Fruit fly (Drosophila melanogaster): ENCODE measurements around the gene Cpr65Ea.

The Cpr65Ea gene

dm6 chr3L:7105693-7106092 lies 19.3 kb upstream of the Cpr65Ea start:
- TF ChIP-seq insv (optimal IDR thresholded peaks at IDR 0.05) (no peak), Myc (optimal IDR thresholded peaks at IDR 0.05) (no peak), psq (optimal IDR thresholded peaks at IDR 0.05) (no peak), ttk (optimal IDR thresholded peaks at IDR 0.05) (no peak)

dm6 chr3L:7104485-7104884 lies 18.1 kb upstream of the Cpr65Ea start:
- TF ChIP-seq Sin3A (optimal IDR thresholded peaks at IDR 0.05) = no peak
- TF ChIP-seq psq (optimal IDR thresholded peaks at IDR 0.05) = no peak
- TF ChIP-seq ttk (optimal IDR thresholded peaks at IDR 0.05) = no peak
- no peak for TF ChIP-seq Myc (optimal IDR thresholded peaks at IDR 0.05)
- TF ChIP-seq insv (optimal IDR thresholded peaks at IDR 0.05) = no peak
- no peak for TF ChIP-seq h (optimal IDR thresholded peaks at IDR 0.05)

- TF ChIP-seq psq (optimal IDR thresholded peaks at IDR 0.05) (no peak), h (optimal IDR thresholded peaks at IDR 0.05) (no peak), Sin3A (optimal IDR thresholded peaks at IDR 0.05) (no peak), Myc (optimal IDR thresholded peaks at IDR 0.05) (no peak), insv (optimal IDR thresholded peaks at IDR 0.05) (no peak), ttk (optimal IDR thresholded peaks at IDR 0.05) (no peak)
Measured at dm6 chr3L:7103941-7104340, 17.5 kb upstream of the Cpr65Ea start.

dm6 chr3L:7096530-7096929 lies 10.1 kb upstream of the Cpr65Ea start:
- no peak for TF ChIP-seq psq (optimal IDR thresholded peaks at IDR 0.05)
- TF ChIP-seq h (optimal IDR thresholded peaks at IDR 0.05) = no peak
- TF ChIP-seq insv (optimal IDR thresholded peaks at IDR 0.05) = no peak

- no peak for TF ChIP-seq psq (optimal IDR thresholded peaks at IDR 0.05)
- TF ChIP-seq Sin3A (optimal IDR thresholded peaks at IDR 0.05) = no peak
- no peak for TF ChIP-seq ttk (optimal IDR thresholded peaks at IDR 0.05)
- no peak for TF ChIP-seq h (optimal IDR thresholded peaks at IDR 0.05)
- no peak for TF ChIP-seq Myc (optimal IDR thresholded peaks at IDR 0.05)
- TF ChIP-seq insv (optimal IDR thresholded peaks at IDR 0.05) = no peak
Measured at dm6 chr3L:7094548-7095072, 8.2 kb upstream of the Cpr65Ea start, which contains the start of gene form3. Gene form3, plus strand, starts transcription at chr3L:7094818.

- no peak for TF ChIP-seq insv (optimal IDR thresholded peaks at IDR 0.05)
- no peak for TF ChIP-seq psq (optimal IDR thresholded peaks at IDR 0.05)
- TF ChIP-seq h (optimal IDR thresholded peaks at IDR 0.05) = no peak
- no peak for TF ChIP-seq ttk (optimal IDR thresholded peaks at IDR 0.05)
- no peak for TF ChIP-seq Sin3A (optimal IDR thresholded peaks at IDR 0.05)
- TF ChIP-seq Myc (optimal IDR thresholded peaks at IDR 0.05) = no peak
Measured at dm6 chr3L:7094020-7094419, 7.6 kb upstream of the Cpr65Ea start.

- no peak for TF ChIP-seq insv (optimal IDR thresholded peaks at IDR 0.05)
- TF ChIP-seq h (optimal IDR thresholded peaks at IDR 0.05) = no peak
- TF ChIP-seq psq (optimal IDR thresholded peaks at IDR 0.05) = no peak
- TF ChIP-seq Myc (optimal IDR thresholded peaks at IDR 0.05) = no peak
- no peak for TF ChIP-seq Sin3A (optimal IDR thresholded peaks at IDR 0.05)
- no peak for TF ChIP-seq ttk (optimal IDR thresholded peaks at IDR 0.05)
Measured at dm6 chr3L:7092904-7093303, 6.5 kb upstream of the Cpr65Ea start, which contains the start of gene Cpr65Ec. Gene Cpr65Ec, plus strand, starts transcription at chr3L:7093204.

- TF ChIP-seq ttk (optimal IDR thresholded peaks at IDR 0.05) = no peak
- TF ChIP-seq psq (optimal IDR thresholded peaks at IDR 0.05) = no peak
- TF ChIP-seq h (optimal IDR thresholded peaks at IDR 0.05) = no peak
- no peak for TF ChIP-seq Myc (optimal IDR thresholded peaks at IDR 0.05)
- TF ChIP-seq insv (optimal IDR thresholded peaks at IDR 0.05) = no peak
- TF ChIP-seq Sin3A (optimal IDR thresholded peaks at IDR 0.05) = no peak
Measured at dm6 chr3L:7091331-7091904, 5.0 kb upstream of the Cpr65Ea start.

dm6 chr3L:7090764-7091163 lies 4.4 kb upstream of the Cpr65Ea start:
- TF ChIP-seq insv (optimal IDR thresholded peaks at IDR 0.05) = no peak
- TF ChIP-seq psq (optimal IDR thresholded peaks at IDR 0.05) = no peak
- TF ChIP-seq h (optimal IDR thresholded peaks at IDR 0.05) = no peak
- TF ChIP-seq Myc (optimal IDR thresholded peaks at IDR 0.05) = no peak
- no peak for TF ChIP-seq Sin3A (optimal IDR thresholded peaks at IDR 0.05)
- no peak for TF ChIP-seq ttk (optimal IDR thresholded peaks at IDR 0.05)

dm6 chr3L:7088687-7089086 lies 2.3 kb upstream of the Cpr65Ea start, which contains the start of gene Cpr65Eb:
Gene Cpr65Eb, minus strand, starts transcription at chr3L:7088787.
- TF ChIP-seq insv (optimal IDR thresholded peaks at IDR 0.05) (no peak), ttk (optimal IDR thresholded peaks at IDR 0.05) (no peak), h (optimal IDR thresholded peaks at IDR 0.05) (no peak), psq (optimal IDR thresholded peaks at IDR 0.05) (no peak), Myc (optimal IDR thresholded peaks at IDR 0.05) (no peak), Sin3A (optimal IDR thresholded peaks at IDR 0.05) (no peak)

- TF ChIP-seq Sin3A (optimal IDR thresholded peaks at IDR 0.05) = no peak
- no peak for TF ChIP-seq psq (optimal IDR thresholded peaks at IDR 0.05)
- no peak for TF ChIP-seq insv (optimal IDR thresholded peaks at IDR 0.05)
- TF ChIP-seq Myc (optimal IDR thresholded peaks at IDR 0.05) = no peak
- no peak for TF ChIP-seq h (optimal IDR thresholded peaks at IDR 0.05)
- TF ChIP-seq ttk (optimal IDR thresholded peaks at IDR 0.05) = no peak
Measured at dm6 chr3L:7087347-7087746, 939 bp upstream of the Cpr65Ea start.

- TF ChIP-seq psq (optimal IDR thresholded peaks at IDR 0.05) (no peak), Sin3A (optimal IDR thresholded peaks at IDR 0.05) (no peak), insv (optimal IDR thresholded peaks at IDR 0.05) (no peak), h (optimal IDR thresholded peaks at IDR 0.05) (no peak), ttk (optimal IDR thresholded peaks at IDR 0.05) (no peak), Myc (optimal IDR thresholded peaks at IDR 0.05) (no peak)
Measured at dm6 chr3L:7086093-7086492, 315 bp downstream of the Cpr65Ea start.

dm6 chr3L:7082168-7082567 lies 4.2 kb downstream of the Cpr65Ea start:
- TF ChIP-seq h (optimal IDR thresholded peaks at IDR 0.05) = no peak
- TF ChIP-seq ttk (optimal IDR thresholded peaks at IDR 0.05) = no peak
- TF ChIP-seq psq (optimal IDR thresholded peaks at IDR 0.05) = no peak
- no peak for TF ChIP-seq Myc (optimal IDR thresholded peaks at IDR 0.05)
- TF ChIP-seq insv (optimal IDR thresholded peaks at IDR 0.05) = no peak
- TF ChIP-seq Sin3A (optimal IDR thresholded peaks at IDR 0.05) = no peak
